Worm (Caenorhabditis elegans): ENCODE measurements around the gene sft-1.

sft-1 gene

ce11 chrIII:3091572-3091971 is 5.1 kb downstream of the sft-1 start, which contains the start of gene ccep-135:
Gene ccep-135, plus strand, starts transcription at chrIII:3091872.
- TF ChIP-seq nhr-237 (tag; optimal IDR thresholded peaks at IDR 0.05) (no peak), egl-13 (tag; optimal IDR thresholded peaks at IDR 0.05) (no peak)

DNA sequence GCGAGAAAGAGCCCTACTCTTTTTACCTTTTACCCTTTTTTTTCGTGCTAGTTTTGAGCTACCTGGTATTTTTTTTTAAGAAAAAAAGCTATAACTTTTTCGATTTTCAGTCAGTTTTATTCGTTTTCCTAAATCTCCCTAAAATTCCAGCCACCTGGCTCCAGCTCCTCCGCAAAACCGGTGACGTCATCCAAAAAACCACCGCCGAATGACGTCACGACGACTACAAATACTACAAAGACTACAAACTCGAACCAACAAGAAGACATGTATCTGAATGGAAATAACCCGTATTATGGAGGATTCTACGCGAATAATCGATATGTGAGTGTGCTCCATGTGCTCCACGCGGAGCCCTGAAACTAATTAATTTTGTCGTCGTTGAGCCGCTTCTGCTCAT is 8.2 kb downstream of the sft-1 start:
- TF ChIP-seq ceh-88 (GFP tag; IDR thresholded peaks at IDR 0.05) (no peak), rnt-1 (tag; optimal IDR thresholded peaks at IDR 0.05) (no peak), ceh-63 (GFP tag; optimal IDR thresholded peaks at IDR 0.05) (no peak), lsy-2 (tag; optimal IDR thresholded peaks at IDR 0.05) (no peak), elt-3 (tag; optimal IDR thresholded peaks at IDR 0.05) (no peak), nhr-71 (tag; optimal IDR thresholded peaks at IDR 0.05) (no peak), C34B4.2 (tag; optimal IDR thresholded peaks at IDR 0.05) (no peak), efl-1 (optimal IDR thresholded peaks at IDR 0.05) (no peak), efl-1 (GFP tag; optimal IDR thresholded peaks at IDR 0.05 in 1 of 2) (no peak), swsn-7 (tag; optimal IDR thresholded peaks at IDR 0.05) (no peak), ces-1 (GFP tag; optimal IDR thresholded peaks at IDR 0.05) (no peak)

ce11 chrIII:3096091-3096490 is 9.6 kb downstream of the sft-1 start:
- TF ChIP-seq efl-1 (optimal IDR thresholded peaks at IDR 0.05) = no peak
- peak in 1 of 2 experiments; percentile 1 for TF ChIP-seq efl-1 (GFP tag; optimal IDR thresholded peaks at IDR 0.05 in 1 of 2)
- TF ChIP-seq ceh-82 (tag; optimal IDR thresholded peaks at IDR 0.05) = peak in 1 of 3 experiments; percentile 11
- no peak for TF ChIP-seq lir-3 (tag; optimal IDR thresholded peaks at IDR 0.05; ENCODE audit: poor library complexity)
- TF ChIP-seq mab-9 (GFP tag; IDR thresholded peaks at IDR 0.05) = no peak
- TF ChIP-seq lsy-2 (tag; optimal IDR thresholded peaks at IDR 0.05) = peak in 1 of 2 experiments; percentile 28
- no peak for TF ChIP-seq ztf-4 (tag; optimal IDR thresholded peaks at IDR 0.05)
- TF ChIP-seq lin-14 (GFP tag; optimal IDR thresholded peaks at IDR 0.05) = peak; percentile 72

ce11 chrIII:3099407-3099806 is 12.9 kb downstream of the sft-1 start:
- no peak for TF ChIP-seq C04F5.9 (tag; optimal IDR thresholded peaks at IDR 0.05)

DNA sequence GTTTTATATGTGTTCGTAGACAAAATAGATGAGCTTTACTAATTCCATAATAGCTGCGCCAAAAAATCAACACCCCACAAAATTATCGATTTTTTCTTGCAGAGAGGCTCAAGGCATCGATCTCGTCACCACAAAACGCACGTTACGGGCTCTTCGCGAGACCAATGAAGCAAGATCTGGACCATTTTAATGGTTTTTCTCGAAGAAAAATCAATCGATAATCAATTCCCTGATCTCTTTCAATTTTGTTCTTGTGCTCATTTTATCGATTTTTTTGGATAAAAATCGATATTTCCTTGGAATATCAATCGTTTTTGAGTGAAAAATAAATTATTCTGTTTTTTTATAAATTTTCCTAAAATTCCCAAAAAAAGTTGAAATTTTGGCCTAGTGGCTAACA is 13.7 kb downstream of the sft-1 start:
- TF ChIP-seq ets-5 (GFP tag; IDR thresholded peaks at IDR 0.05) = no peak
- TF ChIP-seq hlh-4 (tag; optimal IDR thresholded peaks at IDR 0.05) = no peak
- TF ChIP-seq efl-1 (optimal IDR thresholded peaks at IDR 0.05) = no peak
- TF ChIP-seq efl-1 (GFP tag; optimal IDR thresholded peaks at IDR 0.05 in 1 of 2) = peak in 1 of 2 experiments; percentile 77
- TF ChIP-seq pqm-1 (tag; optimal IDR thresholded peaks at IDR 0.05) = no peak
- TF ChIP-seq lin-13 (GFP tag; optimal IDR thresholded peaks at IDR 0.05) = no peak
- TF ChIP-seq nhr-90 (tag; optimal IDR thresholded peaks at IDR 0.05; ENCODE audit: poor library complexity) = no peak
- TF ChIP-seq mdl-1 (tag; optimal IDR thresholded peaks at IDR 0.05) = no peak
- TF ChIP-seq swsn-7 (tag; optimal IDR thresholded peaks at IDR 0.05) = no peak
- TF ChIP-seq lin-14 (GFP tag; optimal IDR thresholded peaks at IDR 0.05) = no peak

DNA sequence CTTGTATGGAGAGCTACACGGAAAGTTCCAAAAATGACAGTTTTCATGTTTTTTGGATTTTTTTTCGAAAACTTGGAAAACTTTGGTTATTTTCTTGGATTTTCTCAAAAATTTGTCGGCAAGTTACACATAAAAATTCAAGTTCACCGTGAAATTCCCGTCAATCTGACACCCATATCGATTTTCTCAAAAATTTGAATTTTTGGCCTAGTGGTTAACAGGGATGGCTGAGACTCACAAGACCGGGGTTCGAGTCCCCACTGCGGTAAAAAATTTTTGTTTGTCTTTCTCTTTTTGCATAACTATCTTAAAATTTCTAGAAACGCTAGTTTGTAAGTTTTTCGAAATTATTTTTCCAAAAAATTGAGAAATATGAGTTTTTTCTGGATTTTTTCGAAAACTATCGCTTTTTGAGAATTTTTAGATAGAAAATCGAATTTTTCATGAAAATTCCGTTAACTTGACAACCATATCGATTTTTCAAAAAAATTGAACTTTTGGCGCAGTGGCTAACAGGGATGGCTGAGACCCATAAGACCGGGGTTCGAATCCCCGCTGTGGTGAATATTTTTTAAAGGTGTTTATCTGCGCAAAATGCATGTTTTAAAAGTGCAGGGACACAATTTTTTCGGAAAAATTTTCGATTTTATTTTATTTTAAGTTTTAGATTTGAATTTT is 14.3 kb downstream of the sft-1 start:
- TF ChIP-seq efl-1 (optimal IDR thresholded peaks at IDR 0.05) (no peak), efl-1 (GFP tag; optimal IDR thresholded peaks at IDR 0.05 in 1 of 2) (no peak)

- TF ChIP-seq irx-1 (tag; optimal IDR thresholded peaks at IDR 0.05) = no peak
- TF ChIP-seq hpl-2 (GFP tag; optimal IDR thresholded peaks at IDR 0.05) = no peak
- no peak for TF ChIP-seq nhr-28 (tag; optimal IDR thresholded peaks at IDR 0.05)
- no peak for TF ChIP-seq pqm-1 (tag; optimal IDR thresholded peaks at IDR 0.05)
- no peak for TF ChIP-seq nhr-84 (tag; optimal IDR thresholded peaks at IDR 0.05)
- no peak for TF ChIP-seq ceh-8 (GFP tag; optimal IDR thresholded peaks at IDR 0.05)
- no peak for TF ChIP-seq C04F5.9 (tag; optimal IDR thresholded peaks at IDR 0.05)
- no peak for TF ChIP-seq nhr-47 (tag; optimal IDR thresholded peaks at IDR 0.05)
- TF ChIP-seq isw-1 (GFP tag; IDR thresholded peaks at IDR 0.05) = no peak
- TF ChIP-seq blmp-1 (tag; optimal IDR thresholded peaks at IDR 0.05) = no peak
- TF ChIP-seq lin-35 (GFP tag; optimal IDR thresholded peaks at IDR 0.05) = no peak
- TF ChIP-seq nhr-12 (tag; optimal IDR thresholded peaks at IDR 0.05) = no peak
- no peak for TF ChIP-seq C34B4.2 (tag; optimal IDR thresholded peaks at IDR 0.05)
- TF ChIP-seq unc-86 (tag; optimal IDR thresholded peaks at IDR 0.05) = no peak
- no peak for TF ChIP-seq sptf-1 (tag; optimal IDR thresholded peaks at IDR 0.05)
- no peak for TF ChIP-seq lin-15B (tag; optimal IDR thresholded peaks at IDR 0.05)
- TF ChIP-seq sup-37 (GFP tag; optimal IDR thresholded peaks at IDR 0.05) = no peak
- TF ChIP-seq hlh-4 (tag; optimal IDR thresholded peaks at IDR 0.05) = no peak
- no peak for TF ChIP-seq unc-62 (GFP tag; optimal IDR thresholded peaks at IDR 0.05)
These were observed 17.5 kb downstream of the sft-1 start, which contains the start of gene Y53G8B.2 for ce11 chrIII:3103905-3104360. Gene Y53G8B.2, minus strand, starts transcription at chrIII:3103955.

Data from whole organism, L1 larva.